Fruit fly (Drosophila melanogaster) Kc167 (cell line): ENCODE measurements around the gene CG14655.

Experiments used
- Myc ChIP-seq: fragments of >200 bp; optimal IDR thresholded peaks from 2 replicates; lab custom pipeline; 2017; ENCODE audit warnings: missing external identifiers
- Sin3A ChIP-seq: fragments of >200 bp; optimal IDR thresholded peaks from 2 replicates; lab custom pipeline; 2018; ENCODE audit warnings: missing external identifiers
- h ChIP-seq: fragments of >200 bp; optimal IDR thresholded peaks from 3 replicates; lab custom pipeline; 2018; ENCODE audit warnings: missing external identifiers
- insv ChIP-seq: fragments of >200 bp; optimal IDR thresholded peaks from 3 replicates; lab custom pipeline; 2018; ENCODE audit warnings: missing external identifiers
- psq ChIP-seq: fragments of >200 bp; optimal IDR thresholded peaks from 2 replicates; lab custom pipeline; 2017; ENCODE audit warnings: missing external identifiers
- ttk ChIP-seq: sonication (Bioruptor generic); optimal IDR thresholded peaks from 2 replicates; lab custom pipeline; 2017; ENCODE audit warnings: missing external identifiers

Gene CG14655

dm6 chr3R:4780262-4780661, at the start of gene CG14655:
CG14655 (minus strand) TSS chr3R:4780302.
- no peak for TF ChIP-seq h (lab: Kevin White, UChicago)
- no peak for TF ChIP-seq Sin3A (lab: Kevin White, UChicago)
- TF ChIP-seq psq (lab: Kevin White, UChicago) = no peak
- no peak for TF ChIP-seq ttk (lab: Kevin White, UChicago)

DNA sequence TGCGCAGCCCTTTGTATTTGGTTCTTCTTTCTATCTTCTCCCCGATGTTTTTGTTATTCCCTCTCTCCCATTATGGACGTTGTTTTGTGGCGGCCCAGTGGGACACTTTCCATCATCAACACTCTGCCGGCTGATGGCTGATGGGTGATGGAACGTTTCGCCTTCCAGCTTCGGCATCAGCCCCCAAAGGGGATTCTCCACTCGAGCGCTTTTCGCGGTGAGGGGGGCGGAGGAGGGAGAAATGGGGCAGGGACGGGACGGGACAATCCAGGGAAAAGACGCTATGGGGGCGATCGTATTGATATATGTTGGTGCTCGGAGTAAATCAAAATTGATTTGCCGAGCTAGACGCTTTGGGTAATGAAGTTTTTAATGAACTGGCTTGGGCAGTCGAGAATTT, 45.1 kb upstream of the CG14655 start:
- no peak for TF ChIP-seq psq (lab: Kevin White, UChicago)
- TF ChIP-seq insv = no peak
- TF ChIP-seq Myc = no peak
- no peak for TF ChIP-seq h (lab: Kevin White, UChicago)
- TF ChIP-seq Sin3A (lab: Kevin White, UChicago) = no peak
- no peak for TF ChIP-seq ttk (lab: Kevin White, UChicago)

DNA sequence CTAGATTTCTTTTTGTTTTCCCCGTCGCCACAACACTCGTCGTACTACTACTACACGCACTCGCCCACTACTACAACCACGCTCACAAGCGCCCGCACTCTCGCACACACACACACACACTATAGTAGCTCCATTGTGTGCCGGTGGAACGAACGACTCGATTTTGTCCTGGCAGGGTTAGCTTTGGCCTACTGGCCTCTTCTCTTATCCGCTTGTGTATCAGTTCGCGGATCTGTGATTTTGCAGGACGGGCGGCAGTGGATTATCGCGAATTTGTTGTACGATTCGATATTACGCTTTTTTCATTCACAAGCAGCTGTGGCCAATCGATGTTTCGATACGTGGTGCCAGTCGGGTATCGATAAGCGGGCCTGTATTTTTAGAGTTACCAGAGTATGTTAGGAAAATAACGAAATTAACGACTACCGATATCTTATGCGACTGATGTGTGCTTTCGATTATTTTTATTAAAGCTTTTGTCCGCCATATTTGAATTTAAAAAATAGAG, 41.0 kb upstream of the CG14655 start, which contains the start of gene CG14657:
TSS of gene CG14657 (minus strand) at position 335 of the 508 bp plus-strand sequence.
- no peak for TF ChIP-seq h (lab: Kevin White, UChicago)
- TF ChIP-seq Myc = no peak
- TF ChIP-seq ttk (lab: Kevin White, UChicago) = no peak
- no peak for TF ChIP-seq psq (lab: Kevin White, UChicago)
- no peak for TF ChIP-seq Sin3A (lab: Kevin White, UChicago)
- TF ChIP-seq insv = no peak

dm6 chr3R:4816018-4816417, 35.9 kb upstream of the CG14655 start, which contains the start of gene BBS5:
BBS5 (plus strand) TSS chr3R:4816318.
- no peak for TF ChIP-seq ttk (lab: Kevin White, UChicago)
- no peak for TF ChIP-seq Myc
- TF ChIP-seq psq (lab: Kevin White, UChicago) = no peak
- TF ChIP-seq Sin3A (lab: Kevin White, UChicago) = no peak
- TF ChIP-seq insv = no peak
- no peak for TF ChIP-seq h (lab: Kevin White, UChicago)

DNA sequence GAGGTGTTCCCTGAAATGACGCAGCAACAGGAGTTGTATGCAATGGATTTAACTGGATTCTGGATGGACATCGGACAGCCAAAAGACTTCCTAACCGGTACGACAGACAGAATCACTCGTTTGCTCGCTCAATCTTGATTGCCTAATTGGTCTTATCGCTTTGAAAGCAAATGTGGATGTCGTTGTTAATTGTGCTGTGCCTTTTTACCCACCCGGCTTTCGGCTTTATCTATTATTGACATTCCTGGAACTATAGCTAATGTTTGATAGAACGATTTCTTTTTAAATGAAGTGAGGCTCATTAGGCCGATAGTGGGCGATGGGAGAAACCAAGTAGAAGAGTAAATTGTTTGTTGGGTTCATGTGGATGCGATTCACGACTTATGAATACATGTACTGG, 34.6 kb upstream of the CG14655 start:
- TF ChIP-seq h (lab: Kevin White, UChicago) (no peak), Myc (no peak), ttk (lab: Kevin White, UChicago) (no peak), psq (lab: Kevin White, UChicago) (no peak), Sin3A (lab: Kevin White, UChicago) (no peak), insv (no peak)

dm6 chr3R:4813172-4813716, 33.1 kb upstream of the CG14655 start:
- no peak for TF ChIP-seq h (lab: Kevin White, UChicago)

dm6 chr3R:4811936-4812534, 31.9 kb upstream of the CG14655 start, which contains the start of the genes Hus1-like and ctrip:
Hus1-like (minus strand) TSS chr3R:4812096.
ctrip (minus strand) TSS chr3R:4812096.
- TF ChIP-seq psq (lab: Kevin White, UChicago) = no peak
- no peak for TF ChIP-seq Myc
- no peak for TF ChIP-seq Sin3A (lab: Kevin White, UChicago)
- no peak for TF ChIP-seq insv
- no peak for TF ChIP-seq ttk (lab: Kevin White, UChicago)
- TF ChIP-seq h (lab: Kevin White, UChicago) = no peak

- TF ChIP-seq ttk (lab: Kevin White, UChicago) (no peak), Myc (no peak), psq (lab: Kevin White, UChicago) (no peak), h (lab: Kevin White, UChicago) (no peak), insv (no peak), Sin3A (lab: Kevin White, UChicago) (no peak)
Measured at dm6 chr3R:4811124-4811935, 31.2 kb upstream of the CG14655 start, which contains the start of gene Gmppb. Gmppb (plus strand) TSS chr3R:4811444.

DNA sequence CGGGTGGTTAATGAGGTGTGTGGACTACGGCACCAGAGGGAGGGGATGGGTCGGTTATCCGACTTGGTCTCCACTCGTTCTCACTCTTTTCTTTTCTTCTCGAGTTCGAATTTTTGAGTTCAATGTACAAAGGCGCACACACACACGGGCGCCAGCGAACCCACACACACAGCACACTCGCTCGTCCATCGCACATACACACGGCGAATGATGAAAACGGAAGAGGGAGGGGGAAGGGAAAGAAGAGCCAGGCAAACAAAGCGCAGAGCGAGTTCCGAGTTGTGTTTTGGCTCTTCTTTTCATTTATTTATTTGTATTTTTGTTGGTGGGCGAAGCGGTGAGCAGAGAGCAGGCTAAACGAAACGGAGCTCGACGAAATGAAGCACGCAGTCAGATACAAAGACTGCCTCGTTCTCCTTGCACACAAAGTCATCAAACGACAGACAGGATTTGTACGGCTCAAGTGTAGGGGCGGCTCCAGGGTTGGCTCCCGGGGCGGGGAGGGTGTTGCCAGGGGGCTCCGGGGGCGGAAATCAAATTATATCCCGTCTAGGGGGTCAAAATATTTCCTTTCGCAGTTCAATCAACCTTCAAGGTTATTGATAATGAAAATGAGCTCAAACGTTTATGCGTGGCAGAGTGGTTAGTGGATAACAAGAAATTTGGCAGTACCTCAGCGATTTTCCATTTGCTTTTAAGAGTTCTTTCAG, 30.0 kb upstream of the CG14655 start:
- TF ChIP-seq ttk (lab: Kevin White, UChicago) (no peak), Sin3A (lab: Kevin White, UChicago) (no peak), psq (lab: Kevin White, UChicago) (no peak), Myc (no peak), h (lab: Kevin White, UChicago) (no peak), insv (no peak)

DNA sequence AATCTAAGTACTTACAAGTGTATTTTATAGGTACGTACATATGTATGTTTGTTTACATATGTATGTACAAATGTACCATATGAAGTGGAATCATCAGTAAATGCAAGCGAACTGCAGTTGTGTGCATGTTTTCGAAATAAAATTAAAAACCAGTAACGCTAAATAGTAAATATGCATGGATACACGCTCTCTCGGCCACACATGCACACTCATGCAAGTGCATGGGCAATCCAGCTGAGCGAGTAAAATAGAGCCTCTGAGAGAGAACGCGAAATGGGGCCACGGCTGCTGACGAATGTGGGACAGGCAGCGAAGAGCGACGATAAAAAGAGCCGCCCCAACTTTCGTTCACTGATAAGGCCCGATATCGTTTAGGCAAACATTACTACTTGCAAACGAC, 27.5 kb upstream of the CG14655 start:
- no peak for TF ChIP-seq Myc
- no peak for TF ChIP-seq psq (lab: Kevin White, UChicago)
- TF ChIP-seq ttk (lab: Kevin White, UChicago) = no peak

DNA sequence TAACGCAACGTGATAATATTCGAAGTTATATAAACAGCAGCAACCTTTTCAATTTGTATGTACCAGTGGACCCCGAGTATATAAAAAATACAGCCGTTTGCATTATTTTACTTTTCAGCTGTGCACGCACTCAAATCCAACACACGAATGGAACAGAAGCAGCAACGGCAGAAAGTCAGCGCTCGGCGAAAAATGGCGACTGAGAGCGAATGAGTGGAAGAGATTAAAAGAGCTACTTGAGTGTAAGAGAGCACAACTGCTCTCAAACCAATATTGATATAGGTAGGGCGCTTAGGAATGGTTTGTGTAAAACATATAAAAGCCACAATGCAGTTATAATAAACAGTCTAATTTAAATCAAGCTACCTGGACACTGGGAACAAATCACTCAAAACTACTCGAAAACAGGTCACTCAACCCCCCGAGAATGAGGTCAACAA, 26.2 kb upstream of the CG14655 start:
- no peak for TF ChIP-seq ttk (lab: Kevin White, UChicago)
- TF ChIP-seq insv = no peak
- no peak for TF ChIP-seq Myc
- no peak for TF ChIP-seq Sin3A (lab: Kevin White, UChicago)
